Worm (Caenorhabditis elegans) whole organism, L1 larva: ENCODE measurements around the gene alh-9.

Experiments used
- C16A3.4 ChIP-seq: fragments of 150-350 bp; optimal IDR thresholded peaks from 2 replicates; lab custom pipeline; 2014; ENCODE audit warnings: missing biosample characterization, missing genetic modification characterization
- C34B4.2 ChIP-seq: sonication (generic microtip); optimal IDR thresholded peaks from 2 replicates; lab custom pipeline; 2017; ENCODE audit warnings: mild to moderate bottlenecking, missing genetic modification characterization, missing compliant biosample characterization
- F16B12.6 ChIP-seq: fragments of 150-350 bp; optimal IDR thresholded peaks from 2 replicates; lab custom pipeline; 2014; ENCODE audit warnings: missing biosample characterization, missing genetic modification characterization
- alr-1 ChIP-seq: fragments of 200-800 bp; sonication (Bioruptor generic); optimal IDR thresholded peaks from 2 replicates; lab custom pipeline; 2018; ENCODE audit warnings: borderline replicate concordance, mild to moderate bottlenecking, missing genetic modification characterization, missing compliant biosample characterization
- aly-2 ChIP-seq: fragments of 150-350 bp; optimal IDR thresholded peaks from 2 replicates; lab custom pipeline; 2014; ENCODE audit warnings: missing biosample characterization, missing genetic modification characterization
- ama-1 ChIP-seq: fragments of 150-350 bp; optimal IDR thresholded peaks from 2 replicates; lab custom pipeline; 2014
- blmp-1 ChIP-seq: fragments of 150-350 bp; optimal IDR thresholded peaks from 2 replicates; lab custom pipeline; 2014; ENCODE audit warnings: missing biosample characterization, missing genetic modification characterization
- ceh-8 ChIP-seq: fragments of 200-800 bp; sonication (Bioruptor generic); optimal IDR thresholded peaks from 2 replicates; lab custom pipeline; 2018; ENCODE audit warnings: mild to moderate bottlenecking, missing genetic modification characterization, moderate library complexity, missing compliant biosample characterization
- ceh-82 ChIP-seq, 3 experiments: fragments of 150-350 bp in 1 of 3; sonication (generic microtip) in 2 of 3; optimal IDR thresholded peaks; 2 replicates each; lab custom pipeline; 2014 to 2017; ENCODE audit warnings: missing biosample characterization in 3 of 3, missing genetic modification characterization in 3 of 3
- ceh-88 ChIP-seq: fragments of 200-800 bp; sonication (Bioruptor generic); IDR thresholded peaks from 2 replicates; pipeline ENCODE4 v1.3.6; 2022; ENCODE audit warnings: missing genetic modification characterization, missing compliant biosample characterization
- ces-1 ChIP-seq: fragments of 150-350 bp; optimal IDR thresholded peaks from 2 replicates; lab custom pipeline; 2014; ENCODE audit warnings: missing biosample characterization, missing genetic modification reagents, missing genetic modification characterization
- dpl-1 ChIP-seq, 3 experiments: fragments of 150-350 bp in 2 of 3; sonication (generic microtip) in 1 of 3; optimal IDR thresholded peaks; 2 replicates each; lab custom pipeline; 2014 to 2017; ENCODE audit warnings: missing biosample characterization in 3 of 3, missing genetic modification characterization in 3 of 3, missing genetic modification reagents in 3 of 3
- efl-1 ChIP-seq, 4 experiments: fragments of 150-350 bp; optimal IDR thresholded peaks in 3 of 4; peaks in 1 of 4; 1 replicate in 1 of 4; 2 replicates in 3 of 4; lab custom pipeline; 2014; ENCODE audit warnings: missing biosample characterization in 2 of 4, missing genetic modification characterization in 2 of 4, missing genetic modification reagents in 2 of 4
- efl-3 ChIP-seq: fragments of 200-800 bp; sonication (Bioruptor generic); optimal IDR thresholded peaks from 2 replicates; lab custom pipeline; 2018; ENCODE audit warnings: mild to moderate bottlenecking, missing genetic modification characterization, missing compliant biosample characterization
- egl-13 ChIP-seq: sonication (generic microtip); optimal IDR thresholded peaks from 2 replicates; lab custom pipeline; 2016; ENCODE audit warnings: missing genotype, missing genetic modification reagents, missing genetic modification characterization, missing compliant biosample characterization
- elt-2 ChIP-seq: sonication (generic microtip); optimal IDR thresholded peaks from 2 replicates; lab custom pipeline; 2016; ENCODE audit warnings: missing genetic modification characterization, mild to moderate bottlenecking, inconsistent platforms, missing compliant biosample characterization, missing genetic modification reagents
- fos-1 ChIP-seq: fragments of 150-350 bp; optimal IDR thresholded peaks from 2 replicates; lab custom pipeline; 2014; ENCODE audit warnings: missing biosample characterization, missing genetic modification characterization
- grh-1 ChIP-seq: fragments of 200-800 bp; sonication (Bioruptor generic); IDR thresholded peaks from 2 replicates; pipeline ENCODE4 v1.3.6; 2022; ENCODE audit warnings: missing genetic modification reagents, missing genetic modification characterization, missing compliant biosample characterization
- hpl-2 ChIP-seq: fragments of 150-350 bp; optimal IDR thresholded peaks from 2 replicates; lab custom pipeline; 2014; ENCODE audit warnings: missing biosample characterization, missing genetic modification reagents, missing genetic modification characterization
- irx-1 ChIP-seq: sonication (generic microtip); optimal IDR thresholded peaks from 2 replicates; lab custom pipeline; 2016; ENCODE audit warnings: missing genetic modification characterization, missing compliant biosample characterization
- jun-1 ChIP-seq: fragments of 150-350 bp; optimal IDR thresholded peaks from 2 replicates; lab custom pipeline; 2014; ENCODE audit warnings: missing biosample characterization, missing genetic modification reagents, missing genetic modification characterization
- lin-14 ChIP-seq: fragments of 200-800 bp; sonication (Bioruptor generic); optimal IDR thresholded peaks from 2 replicates; lab custom pipeline; 2018; ENCODE audit warnings: mild to moderate bottlenecking, missing genetic modification characterization, moderate library complexity, missing compliant biosample characterization
- lin-15B ChIP-seq: fragments of 150-350 bp; sonication (generic microtip); optimal IDR thresholded peaks from 3 replicates; lab custom pipeline; 2014; ENCODE audit warnings: missing biosample characterization, missing genetic modification characterization
- lin-35 ChIP-seq, 2 experiments: fragments of 150-350 bp; optimal IDR thresholded peaks; 2 replicates each; lab custom pipeline; 2014; ENCODE audit warnings: missing biosample characterization in 2 of 2, missing genetic modification characterization in 2 of 2, missing genetic modification reagents in 2 of 2
- lin-39 ChIP-seq: fragments of 150-350 bp; optimal IDR thresholded peaks from 2 replicates; lab custom pipeline; 2014; ENCODE audit warnings: missing biosample characterization, missing genetic modification reagents, missing genetic modification characterization
- lir-3 ChIP-seq: sonication (generic microtip); optimal IDR thresholded peaks from 2 replicates; lab custom pipeline; 2016; ENCODE audit warnings: mild to moderate bottlenecking, missing genetic modification characterization, moderate library complexity, missing compliant biosample characterization; ENCODE audit not compliant: poor library complexity
- mab-9 ChIP-seq: fragments of 200-800 bp; sonication (Bioruptor generic); IDR thresholded peaks from 2 replicates; pipeline ENCODE4 v1.3.6; 2022; ENCODE audit warnings: missing genetic modification reagents, missing genetic modification characterization, missing compliant biosample characterization
- mdl-1 ChIP-seq, 2 experiments: fragments of 150-350 bp; optimal IDR thresholded peaks; 2 replicates each; lab custom pipeline; 2014 to 2017; ENCODE audit warnings: missing biosample characterization in 2 of 2, missing genetic modification characterization in 2 of 2, inconsistent platforms in 1 of 2
- mef-2 ChIP-seq: fragments of 150-350 bp; optimal IDR thresholded peaks from 2 replicates; lab custom pipeline; 2014; ENCODE audit warnings: missing biosample characterization, missing genetic modification characterization
- mep-1 ChIP-seq: fragments of 150-350 bp; optimal IDR thresholded peaks from 2 replicates; lab custom pipeline; 2014; ENCODE audit warnings: missing biosample characterization, missing genetic modification characterization
- nhr-19 ChIP-seq: fragments of 200-800 bp; sonication (Bioruptor generic); conservative IDR thresholded peaks from 2 replicates; pipeline ENCODE4 v1.3.6; 2022; ENCODE audit warnings: missing genetic modification characterization, missing compliant biosample characterization
- nhr-20 ChIP-seq: sonication (generic microtip); optimal IDR thresholded peaks from 2 replicates; lab custom pipeline; 2016; ENCODE audit warnings: mild to moderate bottlenecking, missing genetic modification characterization, missing compliant biosample characterization
- nhr-237 ChIP-seq: fragments of 150-350 bp; optimal IDR thresholded peaks from 2 replicates; lab custom pipeline; 2014; ENCODE audit warnings: missing biosample characterization, missing genetic modification characterization
- nhr-28 ChIP-seq: fragments of 150-350 bp; optimal IDR thresholded peaks from 2 replicates; lab custom pipeline; 2014; ENCODE audit warnings: missing biosample characterization, missing genetic modification characterization
- nhr-47 ChIP-seq: sonication (generic microtip); optimal IDR thresholded peaks from 2 replicates; lab custom pipeline; 2016; ENCODE audit warnings: mild to moderate bottlenecking, missing genetic modification characterization, moderate library complexity, missing compliant biosample characterization
- nhr-71 ChIP-seq: sonication (generic microtip); optimal IDR thresholded peaks from 2 replicates; lab custom pipeline; 2016; ENCODE audit warnings: mild to moderate bottlenecking, missing genetic modification characterization, moderate library complexity, missing compliant biosample characterization
- nhr-84 ChIP-seq: sonication (generic microtip); optimal IDR thresholded peaks from 2 replicates; lab custom pipeline; 2017; ENCODE audit warnings: missing biosample characterization, missing genetic modification characterization
- nhr-85 ChIP-seq: sonication (generic microtip); peaks from one replicate; lab custom pipeline; 2016; ENCODE audit warnings: missing genetic modification characterization, inconsistent platforms, missing compliant biosample characterization
- pax-3 ChIP-seq: fragments of 200-800 bp; sonication (Bioruptor generic); optimal IDR thresholded peaks from 2 replicates; lab custom pipeline; 2018; ENCODE audit warnings: mild to moderate bottlenecking, missing genetic modification characterization, moderate library complexity, missing compliant biosample characterization
- skn-1 ChIP-seq: fragments of 150-350 bp; optimal IDR thresholded peaks from 2 replicates; lab custom pipeline; 2014; ENCODE audit warnings: missing biosample characterization, missing genetic modification characterization
- snpc-4 ChIP-seq: fragments of 150-350 bp; optimal IDR thresholded peaks from 2 replicates; lab custom pipeline; 2014; ENCODE audit warnings: missing biosample characterization, missing genetic modification characterization
- sup-37 ChIP-seq: fragments of 200-800 bp; sonication (Bioruptor generic); optimal IDR thresholded peaks from 2 replicates; lab custom pipeline; 2018; ENCODE audit warnings: mild to moderate bottlenecking, missing genetic modification characterization, missing compliant biosample characterization
- swsn-7 ChIP-seq: sonication (generic microtip); optimal IDR thresholded peaks from 2 replicates; lab custom pipeline; 2016; ENCODE audit warnings: missing genetic modification characterization, missing compliant biosample characterization
- unc-62 ChIP-seq: fragments of 150-350 bp; optimal IDR thresholded peaks from 2 replicates; lab custom pipeline; 2014; ENCODE audit warnings: missing biosample characterization, missing genetic modification reagents, missing genetic modification characterization
- unc-98 ChIP-seq: fragments of 200-800 bp; sonication (Bioruptor generic); IDR thresholded peaks from 2 replicates; pipeline ENCODE4 v1.3.6; 2022; ENCODE audit warnings: missing genetic modification characterization, missing compliant biosample characterization
- vab-15 ChIP-seq: sonication (generic microtip); optimal IDR thresholded peaks from 2 replicates; lab custom pipeline; 2017; ENCODE audit warnings: missing genotype, mild to moderate bottlenecking, missing genetic modification characterization, missing compliant biosample characterization
- zip-4 ChIP-seq: fragments of 200-800 bp; sonication (Bioruptor generic); optimal IDR thresholded peaks from 2 replicates; lab custom pipeline; 2018; ENCODE audit warnings: mild to moderate bottlenecking, missing genetic modification characterization, moderate library complexity, missing compliant biosample characterization
- ztf-11 ChIP-seq, 2 experiments: sonication (generic microtip); optimal IDR thresholded peaks; 2 replicates each; lab custom pipeline; 2016 to 2017; ENCODE audit warnings: missing genetic modification characterization in 2 of 2, missing biosample characterization in 1 of 2, missing compliant biosample characterization in 1 of 2

alh-9 gene

ce11 chrIII:5841676-5842075, 14.1 kb upstream of the alh-9 start (continued):
- TF ChIP-seq skn-1, result peak; percentile 33
- TF ChIP-seq C34B4.2 (tag; lab: Kevin White, UChicago), result no peak
- no peak for TF ChIP-seq jun-1 (tag; lab: Kevin White, UChicago)
- peak; percentile 87 for TF ChIP-seq blmp-1 (tag; lab: Kevin White, UChicago)
- TF ChIP-seq unc-62 (GFP tag; lab: Kevin White, UChicago), result no peak
- TF ChIP-seq nhr-237 (tag; lab: Kevin White, UChicago), result no peak
- no peak for TF ChIP-seq vab-15 (tag; lab: Kevin White, UChicago)
- TF ChIP-seq mef-2 (tag; lab: Kevin White, UChicago), result no peak
- peak; percentile 59 for TF ChIP-seq nhr-47 (tag; lab: Kevin White, UChicago)
- peak; percentile 52 for TF ChIP-seq mep-1 (tag; lab: Kevin White, UChicago)
- TF ChIP-seq lin-39 (tag; lab: Kevin White, UChicago), result no peak
- peak; percentile 44 for TF ChIP-seq C16A3.4 (tag; lab: Kevin White, UChicago)
- no peak for TF ChIP-seq mab-9 (GFP tag; lab: Robert Waterston, UW)
- TF ChIP-seq grh-1 (GFP tag; lab: Robert Waterston, UW), result 0 out of 2 replicates have a peak, but pooled peaks have one; percentile 10
- TF ChIP-seq ceh-8, result no peak
- TF ChIP-seq egl-13, result no peak
- no peak for TF ChIP-seq lir-3 (tag; lab: Kevin White, UChicago)
- TF ChIP-seq ceh-82 (tag; optimal IDR thresholded peaks at IDR 0.05; lab: Kevin White, UChicago), result peak in 1 of 3 experiments; percentile 20
- peak; percentile 77 for TF ChIP-seq nhr-20 (tag; lab: Kevin White, UChicago)
- no peak for TF ChIP-seq lin-15B (tag; lab: Kevin White, UChicago)
- peak in 1 of 2 experiments; percentile 17 for TF ChIP-seq efl-1 (optimal IDR thresholded peaks at IDR 0.05; lab: Kevin White, UChicago)
- TF ChIP-seq efl-1 (GFP tag; optimal IDR thresholded peaks at IDR 0.05 in 1 of 2; lab: Kevin White, UChicago), result peak; percentile 16 to 53
- no peak for TF ChIP-seq unc-98 (GFP tag; lab: Robert Waterston, UW)
- peak; percentile 78 for TF ChIP-seq nhr-71
- TF ChIP-seq zip-4 (GFP tag; lab: Kevin White, UChicago), result no peak
- peak; percentile 58 for TF ChIP-seq nhr-19 (GFP tag; lab: Robert Waterston, UW)
- peak in 1 of 2 experiments; percentile 92 for TF ChIP-seq mdl-1 (tag; optimal IDR thresholded peaks at IDR 0.05; lab: Kevin White, UChicago)
- no peak for TF ChIP-seq efl-3 (GFP tag; lab: Kevin White, UChicago)
- no peak for TF ChIP-seq snpc-4
- TF ChIP-seq aly-2, result no peak
- TF ChIP-seq ces-1, result no peak
- TF ChIP-seq swsn-7 (tag; lab: Kevin White, UChicago), result peak; percentile 21
- TF ChIP-seq, all 84 proteins: peak for 28

- TF ChIP-seq lin-35 (GFP tag; optimal IDR thresholded peaks at IDR 0.05; lab: Kevin White, UChicago) (peak in 1 of 2 experiments; percentile 4), nhr-71 (peak; percentile 9), dpl-1 (GFP tag; optimal IDR thresholded peaks at IDR 0.05; lab: Kevin White, UChicago) (peak in 1 of 3 experiments; percentile 5), grh-1 (GFP tag; lab: Robert Waterston, UW) (0 out of 2 replicates have a peak, but pooled peaks have one; percentile 27), elt-2 (tag; lab: Kevin White, UChicago) (no peak), nhr-85 (tag; lab: Kevin White, UChicago) (peak; percentile 44), lir-3 (tag; lab: Kevin White, UChicago) (no peak), efl-1 (optimal IDR thresholded peaks at IDR 0.05; lab: Kevin White, UChicago) (no peak), efl-1 (GFP tag; optimal IDR thresholded peaks at IDR 0.05 in 1 of 2; lab: Kevin White, UChicago) (peak in 1 of 2 experiments; percentile 51), lin-14 (GFP tag; lab: Kevin White, UChicago) (peak; percentile 53), irx-1 (tag; lab: Kevin White, UChicago) (no peak)
Observed at ce11 chrIII:5842920-5843319, 12.9 kb upstream of the alh-9 start.

- TF ChIP-seq nhr-28 (tag; lab: Kevin White, UChicago) (no peak), alr-1 (tag; lab: Kevin White, UChicago) (no peak), F16B12.6 (tag; lab: Kevin White, UChicago) (no peak), mab-9 (GFP tag; lab: Robert Waterston, UW) (no peak), fos-1 (tag; lab: Kevin White, UChicago) (no peak), aly-2 (no peak), pax-3 (tag; lab: Kevin White, UChicago) (no peak), nhr-84 (no peak), nhr-20 (tag; lab: Kevin White, UChicago) (peak; percentile 34), ama-1 (no peak), hpl-2 (GFP tag; lab: Kevin White, UChicago) (no peak), lin-15B (tag; lab: Kevin White, UChicago) (no peak), ceh-88 (GFP tag; lab: Robert Waterston, UW) (no peak), ztf-11 (tag; optimal IDR thresholded peaks at IDR 0.05; lab: Kevin White, UChicago) (no peak), skn-1 (peak; percentile 19), sup-37 (GFP tag; lab: Kevin White, UChicago) (no peak), nhr-47 (tag; lab: Kevin White, UChicago) (peak; percentile 13), egl-13 (no peak)
Observed at ce11 chrIII:5843662-5844061, 12.2 kb upstream of the alh-9 start.
